Worm (Caenorhabditis elegans) whole organism, L1 larva: ENCODE results near the gene Y38H8A.4.

Experiments used
- C04F5.9 ChIP-seq: sonication (generic microtip); optimal IDR thresholded peaks from 2 replicates; lab custom pipeline; 2016; ENCODE audit warnings: missing genetic modification characterization, missing compliant biosample characterization
- ama-1 ChIP-seq: fragments of 150-350 bp; optimal IDR thresholded peaks from 2 replicates; lab custom pipeline; 2014
- elt-2 ChIP-seq: sonication (generic microtip); optimal IDR thresholded peaks from 2 replicates; lab custom pipeline; 2016; ENCODE audit warnings: missing genetic modification characterization, mild to moderate bottlenecking, inconsistent platforms, missing compliant biosample characterization, missing genetic modification reagents
- elt-3 ChIP-seq, 6 experiments: fragments of 150-350 bp in 1 of 6; sonication (generic microtip); optimal IDR thresholded peaks; 2 replicates each; lab custom pipeline; 2017 to 2018; ENCODE audit warnings: missing biosample characterization in 6 of 6, missing genetic modification characterization in 6 of 6, inconsistent platforms in 1 of 6
- mdl-1 ChIP-seq, 2 experiments: fragments of 150-350 bp; optimal IDR thresholded peaks; 2 replicates each; lab custom pipeline; 2014 to 2017; ENCODE audit warnings: missing biosample characterization in 2 of 2, missing genetic modification characterization in 2 of 2, inconsistent platforms in 1 of 2
- nhr-28 ChIP-seq: fragments of 150-350 bp; optimal IDR thresholded peaks from 2 replicates; lab custom pipeline; 2014; ENCODE audit warnings: missing biosample characterization, missing genetic modification characterization
- nhr-76 ChIP-seq: sonication (generic microtip); optimal IDR thresholded peaks from 2 replicates; lab custom pipeline; 2017; ENCODE audit warnings: missing biosample characterization, missing genetic modification characterization
- nhr-90 ChIP-seq: sonication (generic microtip); optimal IDR thresholded peaks from 2 replicates; lab custom pipeline; 2016; ENCODE audit warnings: mild to moderate bottlenecking, missing genetic modification characterization, missing compliant biosample characterization; ENCODE audit not compliant: poor library complexity
- snpc-4 ChIP-seq: fragments of 150-350 bp; optimal IDR thresholded peaks from 2 replicates; lab custom pipeline; 2014; ENCODE audit warnings: missing biosample characterization, missing genetic modification characterization
- sup-37 ChIP-seq: fragments of 200-800 bp; sonication (Bioruptor generic); optimal IDR thresholded peaks from 2 replicates; lab custom pipeline; 2018; ENCODE audit warnings: mild to moderate bottlenecking, missing genetic modification characterization, missing compliant biosample characterization
- unc-62 ChIP-seq: fragments of 150-350 bp; optimal IDR thresholded peaks from 2 replicates; lab custom pipeline; 2014; ENCODE audit warnings: missing biosample characterization, missing genetic modification reagents, missing genetic modification characterization
- unc-86 ChIP-seq: sonication (generic microtip); optimal IDR thresholded peaks from 2 replicates; lab custom pipeline; 2016; ENCODE audit warnings: missing genetic modification characterization, missing compliant biosample characterization
- zag-1 ChIP-seq: fragments of 150-350 bp; optimal IDR thresholded peaks from 2 replicates; lab custom pipeline; 2014; ENCODE audit warnings: missing biosample characterization, missing genetic modification characterization

ce11 chrIV:13487019-13487418 is 14.8 kb upstream of the Y38H8A.4 start:
- TF ChIP-seq unc-62 (GFP tag; lab: Kevin White, UChicago) (no peak), ama-1 (lab: Kevin White, UChicago) (no peak), C04F5.9 (tag; lab: Kevin White, UChicago) (no peak), mdl-1 (tag; optimal IDR thresholded peaks at IDR 0.05; lab: Kevin White, UChicago) (no peak), snpc-4 (no peak), elt-2 (tag; lab: Kevin White, UChicago) (no peak), nhr-76 (tag; lab: Kevin White, UChicago) (no peak), unc-86 (tag; lab: Kevin White, UChicago) (no peak), nhr-28 (tag; lab: Kevin White, UChicago) (no peak), sup-37 (GFP tag; lab: Kevin White, UChicago) (no peak), nhr-90 (tag; lab: Kevin White, UChicago) (peak; percentile 30), zag-1 (tag; lab: Kevin White, UChicago) (no peak), elt-3 (tag; optimal IDR thresholded peaks at IDR 0.05; lab: Kevin White, UChicago) (no peak)
